Worm (Caenorhabditis elegans) whole organism, early embryonic: ENCODE results near the gene F09A5.3.

Experiments
- B0310.2 ChIP-seq: sonication (generic microtip); optimal IDR thresholded peaks from 2 replicates; lab custom pipeline; 2016; ENCODE audit warnings: mild to moderate bottlenecking, missing genetic modification characterization, missing compliant biosample characterization
- F13C5.2 ChIP-seq: sonication (generic microtip); optimal IDR thresholded peaks from 2 replicates; lab custom pipeline; 2017; ENCODE audit warnings: mild to moderate bottlenecking, missing genetic modification characterization, inconsistent platforms, missing compliant biosample characterization
- aly-1 ChIP-seq: sonication (generic microtip); optimal IDR thresholded peaks from 2 replicates; lab custom pipeline; 2016; ENCODE audit warnings: missing genetic modification characterization, missing compliant biosample characterization
- ama-1 ChIP-seq: fragments of 150-350 bp; optimal IDR thresholded peaks from 2 replicates; lab custom pipeline; 2014
- ceh-13 ChIP-seq: fragments of 200-800 bp; sonication (Bioruptor generic); optimal IDR thresholded peaks from 2 replicates; lab custom pipeline; 2018; ENCODE audit warnings: mild to moderate bottlenecking, missing genetic modification characterization, missing compliant biosample characterization
- ceh-36 ChIP-seq: sonication (generic microtip); optimal IDR thresholded peaks from 2 replicates; lab custom pipeline; 2016; ENCODE audit warnings: missing genetic modification characterization, inconsistent platforms, missing compliant biosample characterization
- ets-7 ChIP-seq: sonication (generic microtip); optimal IDR thresholded peaks from 2 replicates; lab custom pipeline; 2016; ENCODE audit warnings: missing genotype, missing genetic modification characterization, missing compliant biosample characterization
- flt-1 ChIP-seq: fragments of 200-800 bp; sonication (Bioruptor generic); IDR thresholded peaks from 2 replicates; pipeline ENCODE4 v1.3.6; 2022; ENCODE audit warnings: missing genetic modification characterization, missing compliant biosample characterization
- hmbx-1 ChIP-seq: sonication (generic microtip); optimal IDR thresholded peaks from 2 replicates; lab custom pipeline; 2016; ENCODE audit warnings: mild to moderate bottlenecking, missing genetic modification characterization, missing compliant biosample characterization
- hmg-4 ChIP-seq: fragments of 200-800 bp; sonication (Bioruptor generic); optimal IDR thresholded peaks from 2 replicates; lab custom pipeline; 2018; ENCODE audit warnings: mild to moderate bottlenecking, missing genetic modification characterization, missing compliant biosample characterization
- hnd-1 ChIP-seq: sonication (generic microtip); optimal IDR thresholded peaks from 2 replicates; lab custom pipeline; 2016; ENCODE audit warnings: missing genetic modification characterization, missing compliant biosample characterization
- pes-1 ChIP-seq: fragments of 200-800 bp; sonication (Bioruptor generic); IDR thresholded peaks from 2 replicates; pipeline ENCODE4 v1.3.6; 2022; ENCODE audit warnings: missing genetic modification reagents, missing genetic modification characterization, missing compliant biosample characterization
- scrt-1 ChIP-seq: fragments of 200-800 bp; sonication (Bioruptor generic); IDR thresholded peaks from 2 replicates; pipeline ENCODE4 v1.3.6; 2022; ENCODE audit warnings: missing genetic modification characterization, missing compliant biosample characterization
- sea-1 ChIP-seq: fragments of 200-800 bp; sonication (Bioruptor generic); conservative IDR thresholded peaks from 2 replicates; pipeline ENCODE4 v1.3.6; 2022; ENCODE audit warnings: missing genetic modification characterization, missing compliant biosample characterization
- tbx-11 ChIP-seq: fragments of 200-800 bp; sonication (Bioruptor generic); IDR thresholded peaks from 2 replicates; pipeline ENCODE4 v1.3.6; 2022; ENCODE audit warnings: missing genetic modification characterization, missing compliant biosample characterization
- tbx-37 ChIP-seq: fragments of 200-800 bp; sonication (Bioruptor generic); conservative IDR thresholded peaks from 2 replicates; pipeline ENCODE4 v1.3.6; 2022; ENCODE audit warnings: missing genetic modification reagents, missing genetic modification characterization, missing compliant biosample characterization
- tra-4 ChIP-seq: sonication (generic microtip); optimal IDR thresholded peaks from 2 replicates; lab custom pipeline; 2017; ENCODE audit warnings: missing genetic modification characterization, missing compliant biosample characterization

Gene F09A5.3

ce11 chrX:13126420-13126819, 15.0 kb upstream of the F09A5.3 start, which contains the start of gene F17H10.4:
Gene F17H10.4 (minus strand): TSS chrX:13126520.
- TF ChIP-seq aly-1: no peak
- no peak for TF ChIP-seq ama-1 (lab: Kevin White, UChicago)
- no peak for TF ChIP-seq ets-7 (tag; lab: Kevin White, UChicago)
- no peak for TF ChIP-seq ceh-36 (tag; lab: Kevin White, UChicago)
- no peak for TF ChIP-seq pes-1 (GFP tag; lab: Robert Waterston, UW)
- no peak for TF ChIP-seq F13C5.2 (tag; lab: Kevin White, UChicago)
- no peak for TF ChIP-seq sea-1 (GFP tag; lab: Robert Waterston, UW)
- TF ChIP-seq ceh-13 (GFP tag; lab: Kevin White, UChicago): no peak
- no peak for TF ChIP-seq hmg-4

- TF ChIP-seq hnd-1 (tag; lab: Kevin White, UChicago) (no peak), ets-7 (tag; lab: Kevin White, UChicago) (no peak), ama-1 (lab: Kevin White, UChicago) (no peak), F13C5.2 (tag; lab: Kevin White, UChicago) (no peak), B0310.2 (tag; lab: Kevin White, UChicago) (no peak)
Measured at ce11 chrX:13129949-13130348, 11.5 kb upstream of the F09A5.3 start, which contains the start of gene spin-3. Gene spin-3 (plus strand): TSS chrX:13130249.

ce11 chrX:13134807-13135206, 6.6 kb upstream of the F09A5.3 start, which contains the start of gene F09A5.2:
Gene F09A5.2 (plus strand): TSS chrX:13135107.
- TF ChIP-seq flt-1 (GFP tag; lab: Robert Waterston, UW) (no peak), tra-4 (tag; lab: Kevin White, UChicago) (no peak), tbx-11 (no peak), ceh-36 (tag; lab: Kevin White, UChicago) (no peak), hmbx-1 (tag; lab: Kevin White, UChicago) (no peak), B0310.2 (tag; lab: Kevin White, UChicago) (no peak), pes-1 (GFP tag; lab: Robert Waterston, UW) (no peak), ets-7 (tag; lab: Kevin White, UChicago) (no peak), aly-1 (no peak), hnd-1 (tag; lab: Kevin White, UChicago) (no peak), F13C5.2 (tag; lab: Kevin White, UChicago) (no peak), ama-1 (lab: Kevin White, UChicago) (no peak), tbx-37 (GFP tag; lab: Robert Waterston, UW) (no peak), hmg-4 (no peak), scrt-1 (GFP tag; lab: Robert Waterston, UW) (no peak)

- TF ChIP-seq ets-7 (tag; lab: Kevin White, UChicago): no peak
- no peak for TF ChIP-seq tbx-37 (GFP tag; lab: Robert Waterston, UW)
- no peak for TF ChIP-seq tbx-11
- TF ChIP-seq F13C5.2 (tag; lab: Kevin White, UChicago): no peak
- no peak for TF ChIP-seq pes-1 (GFP tag; lab: Robert Waterston, UW)
- no peak for TF ChIP-seq ceh-13 (GFP tag; lab: Kevin White, UChicago)
- no peak for TF ChIP-seq scrt-1 (GFP tag; lab: Robert Waterston, UW)
- TF ChIP-seq aly-1: no peak
Measured at ce11 chrX:13139493-13139892, 1.9 kb upstream of the F09A5.3 start, which contains the start of gene ttr-34. Gene ttr-34 (plus strand): TSS chrX:13139793.

ce11 chrX:13143236-13143635, 1.8 kb downstream of the F09A5.3 start:
- peak; percentile 80 for TF ChIP-seq hmg-4
- no peak for TF ChIP-seq hmbx-1 (tag; lab: Kevin White, UChicago)

- peak; percentile 11 for TF ChIP-seq ets-7 (tag; lab: Kevin White, UChicago)
- TF ChIP-seq scrt-1 (GFP tag; lab: Robert Waterston, UW): peak; percentile 55; the same call in 1 of the 2 replicates
- TF ChIP-seq sea-1 (GFP tag; lab: Robert Waterston, UW): 0 out of 2 replicates have a peak, but pooled peaks have one; percentile 49
- peak; percentile 92 for TF ChIP-seq hmg-4
- peak; percentile 44; the same call in 1 of the 2 replicates for TF ChIP-seq pes-1 (GFP tag; lab: Robert Waterston, UW)
- no peak for TF ChIP-seq hnd-1 (tag; lab: Kevin White, UChicago)
- peak; percentile 3 for TF ChIP-seq ceh-36 (tag; lab: Kevin White, UChicago)
- peak; percentile 50 for TF ChIP-seq aly-1
- peak; percentile 41 for TF ChIP-seq F13C5.2 (tag; lab: Kevin White, UChicago)
- no peak for TF ChIP-seq B0310.2 (tag; lab: Kevin White, UChicago)
- TF ChIP-seq hmbx-1 (tag; lab: Kevin White, UChicago): no peak
- 0 out of 2 replicates have a peak, but pooled peaks have one; percentile 6 for TF ChIP-seq tbx-37 (GFP tag; lab: Robert Waterston, UW)
Measured at ce11 chrX:13143762-13144732, 2.6 kb downstream of the F09A5.3 start.

ce11 chrX:13144975-13145618, 3.7 kb downstream of the F09A5.3 start:
- TF ChIP-seq tbx-37 (GFP tag; lab: Robert Waterston, UW) (no peak), hmg-4 (peak; percentile 89), tra-4 (tag; lab: Kevin White, UChicago) (peak; percentile 68), scrt-1 (GFP tag; lab: Robert Waterston, UW) (peak; percentile 61; the same call in 1 of the 2 replicates), sea-1 (GFP tag; lab: Robert Waterston, UW) (0 out of 2 replicates have a peak, but pooled peaks have one; percentile 27), ama-1 (lab: Kevin White, UChicago) (peak; percentile 90), ets-7 (tag; lab: Kevin White, UChicago) (peak; percentile 26), aly-1 (no peak), ceh-36 (tag; lab: Kevin White, UChicago) (peak; percentile 82), ceh-13 (GFP tag; lab: Kevin White, UChicago) (no peak), flt-1 (GFP tag; lab: Robert Waterston, UW) (peak; percentile 40), pes-1 (GFP tag; lab: Robert Waterston, UW) (peak; percentile 76), hmbx-1 (tag; lab: Kevin White, UChicago) (peak; percentile 13), B0310.2 (tag; lab: Kevin White, UChicago) (peak; percentile 55), tbx-11 (no peak), F13C5.2 (tag; lab: Kevin White, UChicago) (peak; percentile 83)
